Fruit fly (Drosophila melanogaster) whole organism, adult: Measurements from ENCODE around the gene CG43273.

Source experiments
- CG12768 ChIP-seq: fragments of 200-800 bp; sonication (Bioruptor generic); optimal IDR thresholded peaks from 2 replicates; lab custom pipeline; 2017; ENCODE audit warnings: missing biosample characterization, missing genetic modification characterization, mild to moderate bottlenecking, moderate library complexity, missing genetic modification reagents
- CG33017 ChIP-seq: fragments of 200-800 bp; sonication (Bioruptor generic); optimal IDR thresholded peaks from 2 replicates; lab custom pipeline; 2018; ENCODE audit warnings: missing biosample characterization, mild to moderate bottlenecking, missing genetic modification characterization, moderate library complexity
- CG5204 ChIP-seq: fragments of 200-800 bp; sonication (Bioruptor generic); optimal IDR thresholded peaks from 2 replicates; lab custom pipeline; 2016; ENCODE audit warnings: missing biosample characterization, missing genetic modification characterization
- CG7101 ChIP-seq: fragments of 200-800 bp; sonication (Bioruptor generic); optimal IDR thresholded peaks from 2 replicates; lab custom pipeline; 2018; ENCODE audit warnings: missing biosample characterization, mild to moderate bottlenecking, missing genetic modification characterization, moderate library complexity
- Crg-1 ChIP-seq: fragments of 200-800 bp; sonication (Bioruptor generic); optimal IDR thresholded peaks from 2 replicates; lab custom pipeline; 2016; ENCODE audit warnings: missing biosample characterization, missing genetic modification characterization
- Hr96 ChIP-seq: fragments of 200-800 bp; sonication (Bioruptor generic); optimal IDR thresholded peaks from 2 replicates; lab custom pipeline; 2016; ENCODE audit warnings: missing biosample characterization, missing genetic modification characterization
- Mnt ChIP-seq: fragments of 200-800 bp; sonication (Bioruptor generic); optimal IDR thresholded peaks from 2 replicates; lab custom pipeline; 2016; ENCODE audit warnings: missing biosample characterization, mild to moderate bottlenecking, missing genetic modification characterization
- cnc ChIP-seq, 2 experiments: fragments of >200 bp; optimal IDR thresholded peaks; 2 replicates each; lab custom pipeline; 2017
- pad ChIP-seq: fragments of 200-800 bp; sonication (Bioruptor generic); optimal IDR thresholded peaks from 3 replicates; lab custom pipeline; 2017; ENCODE audit warnings: missing biosample characterization, missing genetic modification characterization, mild to moderate bottlenecking, moderate library complexity, missing genetic modification reagents
- tj ChIP-seq: fragments of 200-800 bp; sonication (Bioruptor generic); optimal IDR thresholded peaks from 3 replicates; lab custom pipeline; 2017; ENCODE audit warnings: missing biosample characterization, mild to moderate bottlenecking, missing genetic modification characterization, moderate library complexity

- TF ChIP-seq tj (GFP tag; lab: Kevin White, UChicago) (no peak), CG7101 (tag; lab: Kevin White, UChicago) (no peak), cnc (optimal IDR thresholded peaks at IDR 0.05; lab: Kevin White, UChicago) (no peak), CG5204 (GFP tag; lab: Kevin White, UChicago) (no peak), Hr96 (GFP tag; lab: Kevin White, UChicago) (no peak), CG33017 (tag; lab: Kevin White, UChicago) (no peak), pad (GFP tag; lab: Kevin White, UChicago) (no peak), Mnt (GFP tag; lab: Kevin White, UChicago) (no peak), Crg-1 (GFP tag; lab: Kevin White, UChicago) (no peak), CG12768 (GFP tag; lab: Kevin White, UChicago) (no peak)
Measured at dm6 chr3R:24859701-24860100, 29.6 kb downstream of the CG43273 start, which contains the start of gene ppk22.
